Worm (Caenorhabditis elegans): ENCODE results near the gene ZK892.4.
"Not testable (repeated sequence)": the region's sequence is repeated elsewhere in the genome, so short reads cannot be mapped to it uniquely, and the experiment has no call there.

DNA sequence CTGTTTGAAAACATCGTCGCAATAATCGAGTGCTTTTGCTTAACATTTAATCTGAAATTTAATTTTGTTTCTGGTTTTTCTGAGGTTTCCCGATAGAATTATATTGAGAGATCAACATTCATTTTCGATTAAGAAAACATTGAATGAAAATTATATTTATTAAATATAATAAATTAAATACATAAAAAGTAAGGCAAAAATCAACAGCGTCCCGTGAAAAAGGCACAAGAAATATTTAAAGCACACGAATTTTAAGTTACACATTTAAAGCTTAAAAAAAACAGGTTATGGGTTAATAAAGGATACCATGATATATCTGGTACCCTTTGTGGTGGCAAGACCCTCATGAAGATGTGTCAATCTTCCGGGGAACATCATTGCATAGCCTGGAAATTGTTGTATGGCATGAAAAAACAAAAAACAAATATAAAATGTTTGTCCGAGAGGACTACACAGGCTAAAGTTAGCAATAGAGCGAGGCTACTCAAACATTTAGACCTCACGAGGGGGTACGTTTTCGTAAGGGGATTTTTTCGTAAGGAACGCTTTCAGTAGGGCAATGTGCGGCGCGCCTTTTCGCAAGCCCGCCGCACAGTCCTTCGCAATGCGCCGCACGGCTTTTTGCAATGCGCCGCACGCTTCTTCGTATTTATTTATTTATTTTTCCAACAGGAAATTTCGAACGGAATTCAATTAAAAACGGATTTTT lies 27.0 kb downstream of the ZK892.4 start, which contains the start of gene mtcu-2:
- TF ChIP-seq ztf-11 (tag; optimal IDR thresholded peaks at IDR 0.05), result peak in 1 of 2 experiments; percentile 83
- TF ChIP-seq fkh-10 (GFP tag; optimal IDR thresholded peaks at IDR 0.05), result not testable (repeated sequence)
